Worm (Caenorhabditis elegans) whole organism, L3 larva: ENCODE measurements around the gene T12G3.6.
A peak's percentile ranks its signal among the peaks of the same experiment; 100 is the strongest.

ENCODE experiments used
- ZK546.5 ChIP-seq: sonication (generic microtip); optimal IDR thresholded peaks from 2 replicates; lab custom pipeline; 2017; ENCODE audit warnings: missing biosample characterization, missing genetic modification characterization
- ama-1 ChIP-seq: fragments of 150-350 bp; optimal IDR thresholded peaks from 2 replicates; lab custom pipeline; 2018
- ceh-82 ChIP-seq: fragments of 150-350 bp; optimal IDR thresholded peaks from 2 replicates; lab custom pipeline; 2014; ENCODE audit warnings: missing biosample characterization, missing genetic modification characterization
- elt-1 ChIP-seq: fragments of 150-350 bp; optimal IDR thresholded peaks from 2 replicates; lab custom pipeline; 2014; ENCODE audit warnings: missing biosample characterization, missing genetic modification characterization
- elt-3 ChIP-seq, 3 experiments: fragments of 150-350 bp in 1 of 3; sonication (generic microtip) in 2 of 3; optimal IDR thresholded peaks; 2 replicates in 2 of 3; 4 replicates in 1 of 3; lab custom pipeline; 2014 to 2017; ENCODE audit warnings: missing biosample characterization in 3 of 3, missing genetic modification characterization in 3 of 3
- fkh-10 ChIP-seq: sonication (generic microtip); optimal IDR thresholded peaks from 2 replicates; lab custom pipeline; 2017; ENCODE audit warnings: missing biosample characterization, missing genetic modification reagents, missing genetic modification characterization
- nfya-1 ChIP-seq: sonication (generic microtip); optimal IDR thresholded peaks from 2 replicates; lab custom pipeline; 2017; ENCODE audit warnings: missing genetic modification characterization, mild to moderate bottlenecking, missing compliant biosample characterization, antibody characterized with exemption, moderate library complexity; ENCODE audit not compliant: insufficient read depth
- snpc-4 ChIP-seq: fragments of 150-350 bp; optimal IDR thresholded peaks from 2 replicates; lab custom pipeline; 2014; ENCODE audit warnings: missing biosample characterization, missing genetic modification characterization
- zag-1 ChIP-seq: fragments of 150-350 bp; optimal IDR thresholded peaks from 2 replicates; lab custom pipeline; 2014; ENCODE audit warnings: missing biosample characterization, missing genetic modification characterization

DNA sequence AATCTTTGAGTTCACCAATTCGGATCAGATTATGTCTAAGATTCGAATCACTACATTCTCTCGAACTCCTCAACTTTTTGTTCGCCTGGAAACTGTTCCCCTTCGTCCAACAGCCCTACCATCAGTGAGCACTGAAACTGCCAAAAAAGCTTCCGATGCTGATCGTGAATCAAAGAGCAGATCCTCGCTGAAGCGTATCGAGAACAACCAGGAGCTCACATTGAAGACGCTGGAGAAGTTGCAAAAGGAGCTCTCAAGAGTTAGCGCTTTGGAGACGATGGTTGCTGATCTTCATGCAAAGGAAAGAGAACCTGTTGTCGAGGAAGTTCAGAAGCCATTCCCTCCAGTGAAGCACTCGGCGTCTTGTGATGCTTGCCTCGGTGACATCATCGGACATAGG is 3.7 kb upstream of the T12G3.6 start:
- TF ChIP-seq nfya-1 (tag; lab: Kevin White, UChicago) (no peak), snpc-4 (tag; lab: Kevin White, UChicago) (no peak), zag-1 (no peak), ZK546.5 (tag; lab: Kevin White, UChicago) (no peak), ceh-82 (tag; lab: Kevin White, UChicago) (no peak), fkh-10 (GFP tag; lab: Kevin White, UChicago) (no peak), elt-3 (tag; optimal IDR thresholded peaks at IDR 0.05; lab: Kevin White, UChicago) (no peak), elt-1 (tag; lab: Kevin White, UChicago) (no peak), ama-1 (peak; percentile 9)
